Worm (Caenorhabditis elegans): ENCODE data around the gene F40F8.1.

F40F8.1 gene

ce11 chrII:11142571-11142970, 15.1 kb downstream of the F40F8.1 start, which contains the start of gene arrd-6:
Gene arrd-6, plus strand, starts transcription at chrII:11142739.
- TF ChIP-seq ztf-23 (GFP tag; IDR thresholded peaks at IDR 0.05) (no peak), flt-1 (GFP tag; IDR thresholded peaks at IDR 0.05) (no peak), klf-2 (GFP tag; conservative IDR thresholded peaks at IDR 0.05) (no peak), ref-1 (GFP tag; conservative IDR thresholded peaks at IDR 0.05) (no peak), tab-1 (GFP tag; IDR thresholded peaks at IDR 0.05) (no peak), cog-1 (tag; optimal IDR thresholded peaks at IDR 0.05) (no peak), ztf-29 (GFP tag; IDR thresholded peaks at IDR 0.05) (no peak), med-1 (GFP tag; optimal IDR thresholded peaks at IDR 0.05; ENCODE audit: insufficient read depth) (no peak)

ce11 chrII:11149866-11150685, 22.6 kb downstream of the F40F8.1 start:
- TF ChIP-seq klf-2 (GFP tag; conservative IDR thresholded peaks at IDR 0.05) (no peak), cog-1 (tag; optimal IDR thresholded peaks at IDR 0.05) (no peak), ztf-29 (GFP tag; IDR thresholded peaks at IDR 0.05) (no peak), ref-1 (GFP tag; conservative IDR thresholded peaks at IDR 0.05) (no peak), ztf-23 (GFP tag; IDR thresholded peaks at IDR 0.05) (no peak), T22C8.4 (GFP tag; IDR thresholded peaks at IDR 0.05) (no peak), flt-1 (GFP tag; IDR thresholded peaks at IDR 0.05) (no peak), med-1 (GFP tag; optimal IDR thresholded peaks at IDR 0.05; ENCODE audit: insufficient read depth) (no peak), tab-1 (GFP tag; IDR thresholded peaks at IDR 0.05) (no peak)

ce11 chrII:11150976-11151375, 23.5 kb downstream of the F40F8.1 start:
- TF ChIP-seq ztf-29 (GFP tag; IDR thresholded peaks at IDR 0.05), result no peak
- TF ChIP-seq tab-1 (GFP tag; IDR thresholded peaks at IDR 0.05), result no peak
- no peak for TF ChIP-seq ztf-23 (GFP tag; IDR thresholded peaks at IDR 0.05)
- TF ChIP-seq flt-1 (GFP tag; IDR thresholded peaks at IDR 0.05), result no peak
- no peak for TF ChIP-seq cog-1 (tag; optimal IDR thresholded peaks at IDR 0.05)
- no peak for TF ChIP-seq med-1 (GFP tag; optimal IDR thresholded peaks at IDR 0.05; ENCODE audit: insufficient read depth)
- TF ChIP-seq klf-2 (GFP tag; conservative IDR thresholded peaks at IDR 0.05), result no peak
- no peak for TF ChIP-seq T22C8.4 (GFP tag; IDR thresholded peaks at IDR 0.05)
- no peak for TF ChIP-seq ref-1 (GFP tag; conservative IDR thresholded peaks at IDR 0.05)

- TF ChIP-seq T22C8.4 (GFP tag; IDR thresholded peaks at IDR 0.05), result no peak
- TF ChIP-seq ztf-23 (GFP tag; IDR thresholded peaks at IDR 0.05), result no peak
- no peak for TF ChIP-seq ztf-29 (GFP tag; IDR thresholded peaks at IDR 0.05)
- no peak for TF ChIP-seq med-1 (GFP tag; optimal IDR thresholded peaks at IDR 0.05; ENCODE audit: insufficient read depth)
- TF ChIP-seq klf-2 (GFP tag; conservative IDR thresholded peaks at IDR 0.05), result no peak
- no peak for TF ChIP-seq tab-1 (GFP tag; IDR thresholded peaks at IDR 0.05)
- no peak for TF ChIP-seq cog-1 (tag; optimal IDR thresholded peaks at IDR 0.05)
- no peak for TF ChIP-seq ref-1 (GFP tag; conservative IDR thresholded peaks at IDR 0.05)
- no peak for TF ChIP-seq flt-1 (GFP tag; IDR thresholded peaks at IDR 0.05)
Measured at ce11 chrII:11152495-11152894, 25.0 kb downstream of the F40F8.1 start, which contains the start of gene pqm-1. Gene pqm-1, minus strand, starts transcription at chrII:11152595.

- TF ChIP-seq tab-1 (GFP tag; IDR thresholded peaks at IDR 0.05) (no peak), klf-2 (GFP tag; conservative IDR thresholded peaks at IDR 0.05) (no peak), ztf-23 (GFP tag; IDR thresholded peaks at IDR 0.05) (no peak), ref-1 (GFP tag; conservative IDR thresholded peaks at IDR 0.05) (no peak), cog-1 (tag; optimal IDR thresholded peaks at IDR 0.05) (no peak), T22C8.4 (GFP tag; IDR thresholded peaks at IDR 0.05) (no peak), ztf-29 (GFP tag; IDR thresholded peaks at IDR 0.05) (no peak), med-1 (GFP tag; optimal IDR thresholded peaks at IDR 0.05; ENCODE audit: insufficient read depth) (no peak), flt-1 (GFP tag; IDR thresholded peaks at IDR 0.05) (no peak)
Measured at ce11 chrII:11153080-11153479, 25.6 kb downstream of the F40F8.1 start.

ce11 chrII:11153800-11154199, 26.3 kb downstream of the F40F8.1 start:
- TF ChIP-seq klf-2 (GFP tag; conservative IDR thresholded peaks at IDR 0.05) (no peak), ref-1 (GFP tag; conservative IDR thresholded peaks at IDR 0.05) (no peak), cog-1 (tag; optimal IDR thresholded peaks at IDR 0.05) (no peak), ztf-29 (GFP tag; IDR thresholded peaks at IDR 0.05) (no peak)

ce11 chrII:11154957-11155356, 27.5 kb downstream of the F40F8.1 start:
- TF ChIP-seq T22C8.4 (GFP tag; IDR thresholded peaks at IDR 0.05), result no peak
- TF ChIP-seq flt-1 (GFP tag; IDR thresholded peaks at IDR 0.05), result no peak
- TF ChIP-seq tab-1 (GFP tag; IDR thresholded peaks at IDR 0.05), result no peak
- TF ChIP-seq med-1 (GFP tag; optimal IDR thresholded peaks at IDR 0.05; ENCODE audit: insufficient read depth), result no peak
- no peak for TF ChIP-seq ztf-29 (GFP tag; IDR thresholded peaks at IDR 0.05)
- no peak for TF ChIP-seq cog-1 (tag; optimal IDR thresholded peaks at IDR 0.05)
- no peak for TF ChIP-seq klf-2 (GFP tag; conservative IDR thresholded peaks at IDR 0.05)
- TF ChIP-seq ref-1 (GFP tag; conservative IDR thresholded peaks at IDR 0.05), result no peak
- TF ChIP-seq ztf-23 (GFP tag; IDR thresholded peaks at IDR 0.05), result no peak

ce11 chrII:11155400-11155799, 27.9 kb downstream of the F40F8.1 start:
- TF ChIP-seq med-1 (GFP tag; optimal IDR thresholded peaks at IDR 0.05; ENCODE audit: insufficient read depth) (no peak), klf-2 (GFP tag; conservative IDR thresholded peaks at IDR 0.05) (no peak), ztf-23 (GFP tag; IDR thresholded peaks at IDR 0.05) (no peak), cog-1 (tag; optimal IDR thresholded peaks at IDR 0.05) (no peak), tab-1 (GFP tag; IDR thresholded peaks at IDR 0.05) (no peak), flt-1 (GFP tag; IDR thresholded peaks at IDR 0.05) (no peak), ztf-29 (GFP tag; IDR thresholded peaks at IDR 0.05) (no peak), ref-1 (GFP tag; conservative IDR thresholded peaks at IDR 0.05) (no peak), T22C8.4 (GFP tag; IDR thresholded peaks at IDR 0.05) (no peak)

- no peak for TF ChIP-seq tab-1 (GFP tag; IDR thresholded peaks at IDR 0.05)
- no peak for TF ChIP-seq ztf-23 (GFP tag; IDR thresholded peaks at IDR 0.05)
- TF ChIP-seq ref-1 (GFP tag; conservative IDR thresholded peaks at IDR 0.05), result no peak
- no peak for TF ChIP-seq flt-1 (GFP tag; IDR thresholded peaks at IDR 0.05)
- TF ChIP-seq ztf-29 (GFP tag; IDR thresholded peaks at IDR 0.05), result no peak
- TF ChIP-seq cog-1 (tag; optimal IDR thresholded peaks at IDR 0.05), result no peak
- no peak for TF ChIP-seq med-1 (GFP tag; optimal IDR thresholded peaks at IDR 0.05; ENCODE audit: insufficient read depth)
- no peak for TF ChIP-seq klf-2 (GFP tag; conservative IDR thresholded peaks at IDR 0.05)
- TF ChIP-seq T22C8.4 (GFP tag; IDR thresholded peaks at IDR 0.05), result no peak
Measured at ce11 chrII:11156160-11156559, 28.7 kb downstream of the F40F8.1 start.
